Worm (Caenorhabditis elegans) whole organism, L1 larva: ENCODE data around the gene slc-28.2.

ENCODE experiments used
- C16A3.4 ChIP-seq: fragments of 150-350 bp; optimal IDR thresholded peaks from 2 replicates; lab custom pipeline; 2014; ENCODE audit warnings: missing biosample characterization, missing genetic modification characterization
- ama-1 ChIP-seq: fragments of 150-350 bp; optimal IDR thresholded peaks from 2 replicates; lab custom pipeline; 2014
- ceh-63 ChIP-seq: fragments of 200-800 bp; sonication (Bioruptor generic); optimal IDR thresholded peaks from 2 replicates; lab custom pipeline; 2018; ENCODE audit warnings: mild to moderate bottlenecking, missing genetic modification characterization, missing compliant biosample characterization
- ceh-8 ChIP-seq: fragments of 200-800 bp; sonication (Bioruptor generic); optimal IDR thresholded peaks from 2 replicates; lab custom pipeline; 2018; ENCODE audit warnings: mild to moderate bottlenecking, missing genetic modification characterization, moderate library complexity, missing compliant biosample characterization
- ceh-90 ChIP-seq: sonication (generic microtip); optimal IDR thresholded peaks from 2 replicates; lab custom pipeline; 2016; ENCODE audit warnings: missing genetic modification characterization, missing compliant biosample characterization
- dpl-1 ChIP-seq, 3 experiments: fragments of 150-350 bp in 2 of 3; sonication (generic microtip) in 1 of 3; optimal IDR thresholded peaks; 2 replicates each; lab custom pipeline; 2014 to 2017; ENCODE audit warnings: missing biosample characterization in 3 of 3, missing genetic modification characterization in 3 of 3, missing genetic modification reagents in 3 of 3
- dsc-1 ChIP-seq: sonication (generic microtip); optimal IDR thresholded peaks from 2 replicates; lab custom pipeline; 2016; ENCODE audit warnings: mild to moderate bottlenecking, missing genetic modification characterization, missing compliant biosample characterization
- efl-1 ChIP-seq, 4 experiments: fragments of 150-350 bp; optimal IDR thresholded peaks in 3 of 4; peaks in 1 of 4; 1 replicate in 1 of 4; 2 replicates in 3 of 4; lab custom pipeline; 2014; ENCODE audit warnings: missing biosample characterization in 2 of 4, missing genetic modification characterization in 2 of 4, missing genetic modification reagents in 2 of 4
- egl-13 ChIP-seq: sonication (generic microtip); optimal IDR thresholded peaks from 2 replicates; lab custom pipeline; 2016; ENCODE audit warnings: missing genotype, missing genetic modification reagents, missing genetic modification characterization, missing compliant biosample characterization
- egl-27 ChIP-seq, 2 experiments: fragments of 150-350 bp in 1 of 2; sonication (generic microtip); optimal IDR thresholded peaks; 3 replicates each; lab custom pipeline; 2017 to 2018; ENCODE audit warnings: missing biosample characterization in 2 of 2, missing genetic modification characterization in 2 of 2, missing genetic modification reagents in 2 of 2
- elt-2 ChIP-seq: sonication (generic microtip); optimal IDR thresholded peaks from 2 replicates; lab custom pipeline; 2016; ENCODE audit warnings: missing genetic modification characterization, mild to moderate bottlenecking, inconsistent platforms, missing compliant biosample characterization, missing genetic modification reagents
- elt-3 ChIP-seq, 6 experiments: fragments of 150-350 bp in 1 of 6; sonication (generic microtip); optimal IDR thresholded peaks; 2 replicates each; lab custom pipeline; 2017 to 2018; ENCODE audit warnings: missing biosample characterization in 6 of 6, missing genetic modification characterization in 6 of 6, inconsistent platforms in 1 of 6
- ets-5 ChIP-seq: fragments of 200-800 bp; sonication (Bioruptor generic); IDR thresholded peaks from 2 replicates; pipeline ENCODE4 v1.3.6; 2022; ENCODE audit warnings: missing genetic modification characterization, missing compliant biosample characterization
- fkh-4 ChIP-seq: sonication (generic microtip); optimal IDR thresholded peaks from 2 replicates; lab custom pipeline; 2016; ENCODE audit warnings: missing compliant biosample characterization, missing genetic modification characterization, borderline replicate concordance
- fkh-8 ChIP-seq: sonication (generic microtip); optimal IDR thresholded peaks from 2 replicates; lab custom pipeline; 2016; ENCODE audit warnings: mild to moderate bottlenecking, missing genetic modification characterization, missing compliant biosample characterization
- grh-1 ChIP-seq: fragments of 200-800 bp; sonication (Bioruptor generic); IDR thresholded peaks from 2 replicates; pipeline ENCODE4 v1.3.6; 2022; ENCODE audit warnings: missing genetic modification reagents, missing genetic modification characterization, missing compliant biosample characterization
- lin-13 ChIP-seq: fragments of 150-350 bp; optimal IDR thresholded peaks from 2 replicates; lab custom pipeline; 2014; ENCODE audit warnings: missing biosample characterization, missing genetic modification reagents, missing genetic modification characterization
- lir-3 ChIP-seq: sonication (generic microtip); optimal IDR thresholded peaks from 2 replicates; lab custom pipeline; 2016; ENCODE audit warnings: mild to moderate bottlenecking, missing genetic modification characterization, moderate library complexity, missing compliant biosample characterization; ENCODE audit not compliant: poor library complexity
- mab-9 ChIP-seq: fragments of 200-800 bp; sonication (Bioruptor generic); IDR thresholded peaks from 2 replicates; pipeline ENCODE4 v1.3.6; 2022; ENCODE audit warnings: missing genetic modification reagents, missing genetic modification characterization, missing compliant biosample characterization
- mep-1 ChIP-seq: fragments of 150-350 bp; optimal IDR thresholded peaks from 2 replicates; lab custom pipeline; 2014; ENCODE audit warnings: missing biosample characterization, missing genetic modification characterization
- nhr-11 ChIP-seq: fragments of 150-350 bp; optimal IDR thresholded peaks from 2 replicates; lab custom pipeline; 2014; ENCODE audit warnings: missing biosample characterization, missing genetic modification characterization
- nhr-12 ChIP-seq: sonication (generic microtip); optimal IDR thresholded peaks from 2 replicates; lab custom pipeline; 2017; ENCODE audit warnings: missing biosample characterization, missing genetic modification characterization
- nhr-28 ChIP-seq: fragments of 150-350 bp; optimal IDR thresholded peaks from 2 replicates; lab custom pipeline; 2014; ENCODE audit warnings: missing biosample characterization, missing genetic modification characterization
- nhr-47 ChIP-seq: sonication (generic microtip); optimal IDR thresholded peaks from 2 replicates; lab custom pipeline; 2016; ENCODE audit warnings: mild to moderate bottlenecking, missing genetic modification characterization, moderate library complexity, missing compliant biosample characterization
- pax-3 ChIP-seq: fragments of 200-800 bp; sonication (Bioruptor generic); optimal IDR thresholded peaks from 2 replicates; lab custom pipeline; 2018; ENCODE audit warnings: mild to moderate bottlenecking, missing genetic modification characterization, moderate library complexity, missing compliant biosample characterization
- skn-1 ChIP-seq: fragments of 150-350 bp; optimal IDR thresholded peaks from 2 replicates; lab custom pipeline; 2014; ENCODE audit warnings: missing biosample characterization, missing genetic modification characterization
- tlp-1 ChIP-seq: fragments of 150-350 bp; optimal IDR thresholded peaks from 2 replicates; lab custom pipeline; 2014; ENCODE audit warnings: missing biosample characterization, missing genetic modification characterization
- unc-30 ChIP-seq: sonication (generic microtip); optimal IDR thresholded peaks from 2 replicates; lab custom pipeline; 2017; ENCODE audit warnings: missing biosample characterization, missing genetic modification characterization
- vab-15 ChIP-seq: sonication (generic microtip); optimal IDR thresholded peaks from 2 replicates; lab custom pipeline; 2017; ENCODE audit warnings: missing genotype, mild to moderate bottlenecking, missing genetic modification characterization, missing compliant biosample characterization
- xbp-1 ChIP-seq: sonication (generic microtip); optimal IDR thresholded peaks from 2 replicates; lab custom pipeline; 2016; ENCODE audit warnings: missing genetic modification characterization, missing compliant biosample characterization
- ztf-4 ChIP-seq: fragments of 150-350 bp; optimal IDR thresholded peaks from 2 replicates; lab custom pipeline; 2014; ENCODE audit warnings: missing biosample characterization, missing genetic modification characterization

Gene slc-28.2

DNA sequence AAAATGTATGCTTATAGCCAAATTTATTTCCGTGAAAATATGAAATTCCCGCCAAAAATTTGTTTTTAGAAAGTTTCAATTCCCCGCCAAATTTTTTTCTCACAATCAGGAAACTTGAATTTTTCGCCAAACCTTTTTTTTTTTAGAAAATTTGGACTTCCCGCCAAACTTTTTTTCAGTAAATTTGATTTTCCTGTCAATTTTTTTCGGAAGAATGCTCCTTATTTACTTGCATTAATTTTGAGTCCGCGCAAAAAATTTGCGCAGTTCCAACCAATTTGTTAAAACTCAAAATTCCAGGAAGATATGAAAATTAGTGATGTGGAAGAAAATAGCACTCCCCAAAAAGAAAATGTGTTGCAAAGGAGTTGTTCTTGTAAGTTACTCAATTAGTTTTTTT lies at the start of gene slc-28.2:
Gene slc-28.2, plus strand, starts transcription at position 301 of the 400 bp plus-strand sequence.
- TF ChIP-seq fkh-8 (tag; lab: Kevin White, UChicago) (no peak), C16A3.4 (tag; lab: Kevin White, UChicago) (no peak), vab-15 (tag; lab: Kevin White, UChicago) (no peak), skn-1 (tag; lab: Kevin White, UChicago) (no peak), lir-3 (tag; lab: Kevin White, UChicago) (no peak), xbp-1 (tag; lab: Kevin White, UChicago) (no peak), ceh-90 (tag; lab: Kevin White, UChicago) (no peak), fkh-4 (tag; lab: Kevin White, UChicago) (no peak), elt-2 (tag; lab: Kevin White, UChicago) (no peak), mep-1 (tag; lab: Kevin White, UChicago) (no peak)

DNA sequence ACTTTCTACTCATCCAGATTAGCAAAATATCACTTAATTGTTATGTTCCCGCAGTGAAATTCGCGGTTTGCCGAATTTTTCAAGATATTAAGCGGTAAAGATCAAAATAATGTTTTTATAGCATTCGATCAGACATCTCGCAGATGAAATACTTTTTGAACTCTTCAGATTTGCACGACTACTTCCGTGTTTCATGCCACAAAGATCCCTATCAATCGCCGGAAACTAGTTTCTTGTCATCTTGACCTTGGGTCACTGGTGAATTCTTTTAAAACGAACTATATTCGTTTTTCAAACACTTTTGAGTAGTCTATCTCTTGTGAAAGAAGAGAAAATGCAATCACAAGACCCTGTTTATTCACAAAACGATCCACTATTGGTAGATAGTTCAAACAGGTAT lies 47.0 kb upstream of the slc-28.2 start, which contains the start of gene txt-11:
Gene txt-11, plus strand, starts transcription at position 301 of the 400 bp plus-strand sequence.
- TF ChIP-seq nhr-47 (tag; lab: Kevin White, UChicago) (no peak), efl-1 (optimal IDR thresholded peaks at IDR 0.05; lab: Kevin White, UChicago) (no peak), efl-1 (GFP tag; optimal IDR thresholded peaks at IDR 0.05 in 1 of 2; lab: Kevin White, UChicago) (peak in 1 of 2 experiments; percentile 6)

DNA sequence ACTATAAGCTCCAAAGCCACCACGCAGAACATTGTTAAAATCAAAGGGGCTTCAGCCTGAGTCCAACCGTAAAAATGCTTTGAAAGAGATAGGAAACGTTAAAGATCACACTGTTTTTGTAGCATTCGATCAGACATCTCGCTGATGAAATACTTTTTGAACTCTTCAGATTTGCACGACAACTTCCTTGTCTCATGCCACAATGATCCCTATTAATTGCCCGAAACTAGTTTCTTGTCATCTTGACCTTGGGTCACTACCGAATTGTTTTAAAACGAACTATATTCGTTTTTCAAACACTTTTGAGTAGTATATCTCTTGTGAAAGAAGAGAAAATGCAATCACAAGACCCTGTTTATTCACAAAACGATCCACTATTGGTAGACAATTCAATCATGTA lies 42.1 kb upstream of the slc-28.2 start, which contains the start of gene T20D4.3:
Gene T20D4.3, plus strand, starts transcription at position 301 of the 400 bp plus-strand sequence.
- TF ChIP-seq unc-30 (tag; lab: Kevin White, UChicago) (no peak), mab-9 (no peak), ets-5 (GFP tag; lab: Robert Waterston, UW) (no peak), fkh-4 (tag; lab: Kevin White, UChicago) (no peak), pax-3 (no peak), tlp-1 (tag; lab: Kevin White, UChicago) (no peak), ztf-4 (tag; lab: Kevin White, UChicago) (no peak)

DNA sequence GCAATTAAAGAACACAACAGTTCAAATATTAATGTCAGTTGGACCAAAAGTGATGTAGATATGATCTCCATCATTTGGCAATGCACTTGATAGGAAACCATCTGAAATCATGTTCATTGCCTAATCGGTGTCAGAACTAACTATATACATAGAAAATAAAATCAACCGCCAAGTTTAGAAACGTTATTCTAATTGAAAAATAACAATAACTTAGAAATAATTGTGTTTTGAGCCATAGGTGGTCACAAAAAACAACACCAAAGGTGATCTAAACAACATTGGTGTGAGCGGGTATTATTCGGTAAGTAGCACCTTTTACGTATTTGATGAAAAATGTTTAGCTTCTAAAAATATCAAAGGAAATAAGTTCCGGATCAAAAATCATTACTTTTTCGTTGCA lies 35.7 kb upstream of the slc-28.2 start, which contains the start of gene srab-21:
Gene srab-21, minus strand, starts transcription at position 101 of the 400 bp plus-strand sequence.
- TF ChIP-seq efl-1 (optimal IDR thresholded peaks at IDR 0.05; lab: Kevin White, UChicago) (no peak), efl-1 (GFP tag; optimal IDR thresholded peaks at IDR 0.05 in 1 of 2; lab: Kevin White, UChicago) (peak in 1 of 2 experiments; percentile 56), egl-13 (no peak)

DNA sequence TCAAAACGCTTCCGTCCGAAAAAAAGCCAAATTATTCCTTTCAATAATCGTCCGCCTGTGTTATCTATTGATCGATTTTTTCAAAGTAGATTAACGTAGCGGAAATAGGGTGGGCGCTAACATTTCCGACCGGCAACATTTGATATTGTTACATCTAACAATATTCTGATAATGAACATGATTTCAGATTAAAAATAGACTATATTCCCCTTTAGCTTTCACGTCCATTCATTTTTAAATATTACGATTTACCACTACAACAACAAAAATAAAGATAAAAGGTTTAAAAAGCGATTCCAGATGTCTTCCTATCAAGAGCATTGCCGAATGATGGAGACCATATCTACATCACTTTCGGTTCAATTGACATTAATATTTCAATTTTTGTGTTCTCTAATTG lies 33.9 kb upstream of the slc-28.2 start, which contains the start of gene srab-22:
Gene srab-22, plus strand, starts transcription at position 301 of the 400 bp plus-strand sequence.
- TF ChIP-seq ceh-8 (GFP tag; lab: Kevin White, UChicago) (no peak), ama-1 (lab: Kevin White, UChicago) (no peak), lin-13 (no peak), dpl-1 (GFP tag; optimal IDR thresholded peaks at IDR 0.05; lab: Kevin White, UChicago) (no peak), elt-3 (tag; optimal IDR thresholded peaks at IDR 0.05; lab: Kevin White, UChicago) (no peak), nhr-11 (tag; lab: Kevin White, UChicago) (no peak), egl-27 (tag; optimal IDR thresholded peaks at IDR 0.05; lab: Kevin White, UChicago) (no peak), vab-15 (tag; lab: Kevin White, UChicago) (no peak), grh-1 (no peak), ceh-63 (no peak), egl-13 (no peak), mep-1 (tag; lab: Kevin White, UChicago) (no peak), dsc-1 (tag; lab: Kevin White, UChicago) (no peak), nhr-28 (tag; lab: Kevin White, UChicago) (no peak), nhr-12 (no peak), nhr-47 (tag; lab: Kevin White, UChicago) (no peak)
- TF ChIP-seq, all 84 proteins: peak for 0
